Fruit fly (Drosophila melanogaster): ENCODE measurements around the gene CG3246.
A peak's percentile ranks its signal among the peaks of the same experiment; 100 is the strongest.

The CG3246 gene

dm6 chr2L:3478034-3478880 is 16.5 kb upstream of the CG3246 start, which contains the start of gene Thor (continued):
- TF ChIP-seq corto (GFP tag; optimal IDR thresholded peaks at IDR 0.05), result no peak
- TF ChIP-seq inv (GFP tag; IDR thresholded peaks at IDR 0.05; ENCODE audit: partially characterized antibody), result no peak
- peak; percentile 12 for TF ChIP-seq Lhr (GFP tag; optimal IDR thresholded peaks at IDR 0.05)
- peak; percentile 52 for TF ChIP-seq ato (GFP tag; IDR thresholded peaks at IDR 0.05; ENCODE audit: partially characterized antibody)
- peak; percentile 58 for TF ChIP-seq CG13287 (GFP tag; IDR thresholded peaks at IDR 0.05; ENCODE audit: partially characterized antibody)
- TF ChIP-seq tio (GFP tag; optimal IDR thresholded peaks at IDR 0.05), result no peak
- TF ChIP-seq pho (GFP tag; optimal IDR thresholded peaks at IDR 0.05), result peak; percentile 80
- peak; percentile 62 for TF ChIP-seq shn (GFP tag; optimal IDR thresholded peaks at IDR 0.05)
- peak; percentile 76 for TF ChIP-seq CG6813 (GFP tag; optimal IDR thresholded peaks at IDR 0.05)
- TF ChIP-seq jigr1 (GFP tag; IDR thresholded peaks at IDR 0.05), result no peak
- no peak for TF ChIP-seq C15 (GFP tag; IDR thresholded peaks at IDR 0.05)
- TF ChIP-seq slbo (GFP tag; IDR thresholded peaks at IDR 0.05), result peak; percentile 73
- TF ChIP-seq az2 (GFP tag; optimal IDR thresholded peaks at IDR 0.05), result peak; percentile 19
- TF ChIP-seq CG4282 (GFP tag; optimal IDR thresholded peaks at IDR 0.05), result peak; percentile 54
- TF ChIP-seq gcm (GFP tag; optimal IDR thresholded peaks at IDR 0.05), result peak; percentile 41
- peak; percentile 88 for TF ChIP-seq rib (GFP tag; IDR thresholded peaks at IDR 0.05)
- peak; percentile 66 for TF ChIP-seq CG32767 (GFP tag; IDR thresholded peaks at IDR 0.05)
- no peak for TF ChIP-seq vnd (GFP tag; IDR thresholded peaks at IDR 0.05; ENCODE audit: partially characterized antibody)
- no peak for TF ChIP-seq Dref (GFP tag; IDR thresholded peaks at IDR 0.05)
- TF ChIP-seq CG11247 (GFP tag; IDR thresholded peaks at IDR 0.05), result peak; percentile 79
- peak; percentile 55 for TF ChIP-seq unpg (GFP tag; optimal IDR thresholded peaks at IDR 0.05)
- TF ChIP-seq CG15073 (GFP tag; optimal IDR thresholded peaks at IDR 0.05), result no peak
- peak; percentile 84 for TF ChIP-seq CG32532 (GFP tag; IDR thresholded peaks at IDR 0.05)
- TF ChIP-seq onecut (GFP tag; IDR thresholded peaks at IDR 0.05), result peak; percentile 69
- TF ChIP-seq CG4328 (GFP tag; optimal IDR thresholded peaks at IDR 0.05), result peak; percentile 72
- peak; percentile 92 for TF ChIP-seq lab (GFP tag; optimal IDR thresholded peaks at IDR 0.05)
- TF ChIP-seq Hr51 (GFP tag; optimal IDR thresholded peaks at IDR 0.05), result peak; percentile 40 to 41
- peak; percentile 67; the same call in 2 of the 3 replicates for TF ChIP-seq ase (GFP tag; IDR thresholded peaks at IDR 0.05)
- TF ChIP-seq gce (GFP tag; IDR thresholded peaks at IDR 0.05), result peak; percentile 83
- TF ChIP-seq CG6689 (GFP tag; IDR thresholded peaks at IDR 0.05), result no peak
- peak; percentile 19 for TF ChIP-seq CG1529 (GFP tag; optimal IDR thresholded peaks at IDR 0.05)
- TF ChIP-seq CG18619 (GFP tag; optimal IDR thresholded peaks at IDR 0.05), result peak; percentile 67
- TF ChIP-seq YL-1 (GFP tag; optimal IDR thresholded peaks at IDR 0.05), result peak; percentile 76
- TF ChIP-seq Lpt (GFP tag; optimal IDR thresholded peaks at IDR 0.05), result no peak
- TF ChIP-seq CG1832 (GFP tag; optimal IDR thresholded peaks at IDR 0.05), result no peak
- TF ChIP-seq CG7928 (GFP tag; optimal IDR thresholded peaks at IDR 0.05), result no peak
- peak; percentile 48; the same call in 1 of the 2 replicates for TF ChIP-seq sna (GFP tag; IDR thresholded peaks at IDR 0.05; ENCODE audit: partially characterized antibody)
- TF ChIP-seq CG14667 (GFP tag; IDR thresholded peaks at IDR 0.05), result peak; percentile 38; the same call in 1 of the 2 replicates
- peak; percentile 16 for TF ChIP-seq Chrac-16 (GFP tag; optimal IDR thresholded peaks at IDR 0.05)
- TF ChIP-seq CG9932 (GFP tag; IDR thresholded peaks at IDR 0.05), result peak; percentile 71
- TF ChIP-seq Sry-δ (GFP tag; optimal IDR thresholded peaks at IDR 0.05), result peak; percentile 11
- TF ChIP-seq CG10654 (GFP tag; optimal IDR thresholded peaks at IDR 0.05), result peak; percentile 32
- TF ChIP-seq so (GFP tag; IDR thresholded peaks at IDR 0.05), result peak; percentile 78; the same call in 2 of the 3 replicates
- peak; percentile 43; the same call in 1 of the 2 replicates for TF ChIP-seq CG43689 (GFP tag; IDR thresholded peaks at IDR 0.05)
- no peak for TF ChIP-seq Hr39 (optimal IDR thresholded peaks at IDR 0.05)
- TF ChIP-seq yki (optimal IDR thresholded peaks at IDR 0.05), result peak; percentile 89
- peak; percentile 61 for TF ChIP-seq CG17829 (tag; optimal IDR thresholded peaks at IDR 0.05)
- TF ChIP-seq Ets65A (GFP tag), result peak; percentile 41
- TF ChIP-seq salm (tag; optimal IDR thresholded peaks at IDR 0.05), result peak; percentile 20
- TF ChIP-seq wdn (GFP tag; IDR thresholded peaks at IDR 0.05), result peak; percentile 68; the same call in 1 of the 2 replicates
